Worm (Caenorhabditis elegans): ENCODE data around the gene W04B5.8.

ce11 chrIII:2424783-2425329, 1.3 kb upstream of the W04B5.8 start:
- TF ChIP-seq bed-3 (GFP tag; optimal IDR thresholded peaks at IDR 0.05) (no peak), snpc-4 (tag; optimal IDR thresholded peaks at IDR 0.05) (no peak), pha-4 (tag; optimal IDR thresholded peaks at IDR 0.05) (no peak), M03D4.4 (tag; optimal IDR thresholded peaks at IDR 0.05) (no peak), mls-2 (tag; optimal IDR thresholded peaks at IDR 0.05) (no peak), ces-1 (GFP tag; optimal IDR thresholded peaks at IDR 0.05) (no peak), unc-62 (GFP tag; optimal IDR thresholded peaks at IDR 0.05) (no peak), elt-3 (tag; optimal IDR thresholded peaks at IDR 0.05) (no peak), ztf-11 (tag; optimal IDR thresholded peaks at IDR 0.05) (no peak), nhr-12 (tag; optimal IDR thresholded peaks at IDR 0.05) (no peak), lin-13 (tag; optimal IDR thresholded peaks at IDR 0.05) (no peak), blmp-1 (tag; optimal IDR thresholded peaks at IDR 0.05) (no peak)

Measured in whole organism, mixed stage, embryonic.